Worm (Caenorhabditis elegans): ENCODE results near the gene C04E7.5.

The C04E7.5 gene

ce11 chrX:324021-324420 is 36.6 kb upstream of the C04E7.5 start (continued):
- no peak for TF ChIP-seq rec-8 (tag; optimal IDR thresholded peaks at IDR 0.05)
- no peak for TF ChIP-seq madf-3 (GFP tag; IDR thresholded peaks at IDR 0.05)
- TF ChIP-seq F10E7.11 (tag; optimal IDR thresholded peaks at IDR 0.05), result no peak
- no peak for TF ChIP-seq ztf-25 (GFP tag; IDR thresholded peaks at IDR 0.05)
- TF ChIP-seq egrh-3 (GFP tag; IDR thresholded peaks at IDR 0.05), result no peak
- TF ChIP-seq nfya-2 (GFP tag; IDR thresholded peaks at IDR 0.05), result no peak
- no peak for TF ChIP-seq aptf-2 (GFP tag; conservative IDR thresholded peaks at IDR 0.05)
- no peak for TF ChIP-seq ztf-3 (GFP tag; optimal IDR thresholded peaks at IDR 0.05)
- no peak for TF ChIP-seq sptf-2 (GFP tag; optimal IDR thresholded peaks at IDR 0.05)
- TF ChIP-seq B0019.2 (GFP tag; conservative IDR thresholded peaks at IDR 0.05), result no peak
- TF ChIP-seq madf-6 (GFP tag; IDR thresholded peaks at IDR 0.05), result no peak
- no peak for TF ChIP-seq tlf-1 (GFP tag; optimal IDR thresholded peaks at IDR 0.05)
- TF ChIP-seq rpc-1 (optimal IDR thresholded peaks at IDR 0.05), result no peak
- no peak for TF ChIP-seq rpc-1 (tag; optimal IDR thresholded peaks at IDR 0.05)
- no peak for TF ChIP-seq pbrm-1 (GFP tag; IDR thresholded peaks at IDR 0.05)
- TF ChIP-seq ceh-58 (GFP tag; IDR thresholded peaks at IDR 0.05), result no peak
- no peak for TF ChIP-seq Y56A3A.18 (GFP tag; IDR thresholded peaks at IDR 0.05)
- no peak for TF ChIP-seq ceh-40 (GFP tag; IDR thresholded peaks at IDR 0.05)
- no peak for TF ChIP-seq ztf-6 (GFP tag; IDR thresholded peaks at IDR 0.05)
- TF ChIP-seq lag-1 (GFP tag; IDR thresholded peaks at IDR 0.05), result no peak
- no peak for TF ChIP-seq dpff-1 (tag; optimal IDR thresholded peaks at IDR 0.05)
- no peak for TF ChIP-seq T26A5.8 (tag; optimal IDR thresholded peaks at IDR 0.05)
- TF ChIP-seq hlh-12 (tag; optimal IDR thresholded peaks at IDR 0.05), result no peak
- peak; percentile 66 for TF ChIP-seq K12H6.12 (tag; optimal IDR thresholded peaks at IDR 0.05)
- TF ChIP-seq lin-35 (GFP tag; optimal IDR thresholded peaks at IDR 0.05), result peak in 1 of 3 experiments; percentile 48
- TF ChIP-seq nhr-90 (tag; optimal IDR thresholded peaks at IDR 0.05), result no peak
- TF ChIP-seq lsy-27 (tag; optimal IDR thresholded peaks at IDR 0.05; ENCODE audit: borderline replicate concordance, insufficient read depth), result no peak
- TF ChIP-seq F39B2.1 (GFP tag; IDR thresholded peaks at IDR 0.05), result no peak
- TF ChIP-seq ceh-91 (GFP tag; IDR thresholded peaks at IDR 0.05), result no peak
- TF ChIP-seq unc-62 (GFP tag; optimal IDR thresholded peaks at IDR 0.05), result no peak
- no peak for TF ChIP-seq Y79H2A.3 (GFP tag; conservative IDR thresholded peaks at IDR 0.05)
- TF ChIP-seq mes-4 (tag; optimal IDR thresholded peaks at IDR 0.05), result no peak
- peak; percentile 31; the same call in 1 of the 2 replicates for TF ChIP-seq mcd-1 (GFP tag; IDR thresholded peaks at IDR 0.05)
- TF ChIP-seq Y95B8A.8 (GFP tag; IDR thresholded peaks at IDR 0.05), result no peak
- no peak for TF ChIP-seq attf-6 (GFP tag; IDR thresholded peaks at IDR 0.05)
- no peak for TF ChIP-seq F57C9.4 (tag; optimal IDR thresholded peaks at IDR 0.05)
- TF ChIP-seq sea-2 (GFP tag; IDR thresholded peaks at IDR 0.05), result no peak
- no peak for TF ChIP-seq hrde-1 (tag; optimal IDR thresholded peaks at IDR 0.05; ENCODE audit: borderline replicate concordance)
- peak; percentile 63 for TF ChIP-seq attf-5 (GFP tag; optimal IDR thresholded peaks at IDR 0.05)
- TF ChIP-seq mel-28 (tag; optimal IDR thresholded peaks at IDR 0.05; ENCODE audit: borderline replicate concordance), result no peak
- TF ChIP-seq egl-18 (GFP tag; IDR thresholded peaks at IDR 0.05), result no peak
- TF ChIP-seq F33H1.4 (GFP tag; IDR thresholded peaks at IDR 0.05), result no peak
- no peak for TF ChIP-seq let-607 (tag; optimal IDR thresholded peaks at IDR 0.05)
- no peak for TF ChIP-seq xnd-1 (tag; optimal IDR thresholded peaks at IDR 0.05)
- TF ChIP-seq nfyb-1 (GFP tag; IDR thresholded peaks at IDR 0.05), result no peak
- peak; percentile 45 for TF ChIP-seq nhr-80 (tag; optimal IDR thresholded peaks at IDR 0.05)
- no peak for TF ChIP-seq snpc-1.1 (tag; optimal IDR thresholded peaks at IDR 0.05; ENCODE audit: insufficient read depth)
- TF ChIP-seq him-1 (tag; optimal IDR thresholded peaks at IDR 0.05), result no peak
- no peak for TF ChIP-seq F52B5.7 (tag; optimal IDR thresholded peaks at IDR 0.05)
- no peak for TF ChIP-seq dpl-1 (GFP tag; optimal IDR thresholded peaks at IDR 0.05)

Data from whole organism, young adult.